Worm (Caenorhabditis elegans): ENCODE measurements around the gene ceh-39.

ceh-39 gene

DNA sequence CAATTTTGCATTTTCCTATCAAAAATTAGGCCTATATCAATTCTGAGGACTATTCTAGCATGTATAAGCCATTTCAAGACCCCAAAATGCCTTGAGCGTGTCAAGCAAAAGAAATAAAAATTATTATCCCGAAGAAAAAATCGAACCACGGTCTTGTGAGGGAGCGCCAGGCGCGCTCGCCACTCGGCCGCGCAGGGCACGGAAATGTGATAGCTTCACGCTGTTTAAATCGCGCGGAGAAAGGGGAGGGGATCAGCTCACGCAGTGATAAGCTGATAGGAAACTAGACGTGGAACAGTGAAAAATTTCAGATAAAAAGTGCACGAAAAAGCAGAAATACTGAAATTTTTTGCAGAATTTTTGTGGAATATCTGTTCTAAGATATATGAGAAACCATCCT lies 18.3 kb downstream of the ceh-39 start (continued):
- peak; percentile 24 for TF ChIP-seq tbx-2 (tag; optimal IDR thresholded peaks at IDR 0.05)
- peak; percentile 58 for TF ChIP-seq nhr-232 (tag; optimal IDR thresholded peaks at IDR 0.05)
- TF ChIP-seq unc-3 (GFP tag; conservative IDR thresholded peaks at IDR 0.05): 0 out of 2 replicates have a peak, but pooled peaks have one; percentile 5
- TF ChIP-seq unc-3 (tag; optimal IDR thresholded peaks at IDR 0.05): peak; percentile 29
- TF ChIP-seq ceh-22 (tag; optimal IDR thresholded peaks at IDR 0.05): no peak
- peak; percentile 35 for TF ChIP-seq ceh-31 (tag; optimal IDR thresholded peaks at IDR 0.05)
- no peak for TF ChIP-seq ama-1 (optimal IDR thresholded peaks at IDR 0.05)
- no peak for TF ChIP-seq nhr-11 (tag; optimal IDR thresholded peaks at IDR 0.05)
- TF ChIP-seq syd-9 (tag; optimal IDR thresholded peaks at IDR 0.05): peak; percentile 54
- TF ChIP-seq ceh-24 (tag; optimal IDR thresholded peaks at IDR 0.05): peak; percentile 25
- TF ChIP-seq elt-2 (tag; optimal IDR thresholded peaks at IDR 0.05): peak; percentile 67
- TF ChIP-seq pax-1 (tag; optimal IDR thresholded peaks at IDR 0.05): no peak
- TF ChIP-seq odd-2 (tag; optimal IDR thresholded peaks at IDR 0.05): no peak
- TF ChIP-seq hlh-30 (tag; optimal IDR thresholded peaks at IDR 0.05; ENCODE audit: insufficient read depth): no peak
- TF ChIP-seq mec-3 (tag; optimal IDR thresholded peaks at IDR 0.05; ENCODE audit: borderline replicate concordance): peak; percentile 62
- no peak for TF ChIP-seq hlh-8 (tag; optimal IDR thresholded peaks at IDR 0.05)
- peak; percentile 72 for TF ChIP-seq ceh-6 (GFP tag; optimal IDR thresholded peaks at IDR 0.05)

DNA sequence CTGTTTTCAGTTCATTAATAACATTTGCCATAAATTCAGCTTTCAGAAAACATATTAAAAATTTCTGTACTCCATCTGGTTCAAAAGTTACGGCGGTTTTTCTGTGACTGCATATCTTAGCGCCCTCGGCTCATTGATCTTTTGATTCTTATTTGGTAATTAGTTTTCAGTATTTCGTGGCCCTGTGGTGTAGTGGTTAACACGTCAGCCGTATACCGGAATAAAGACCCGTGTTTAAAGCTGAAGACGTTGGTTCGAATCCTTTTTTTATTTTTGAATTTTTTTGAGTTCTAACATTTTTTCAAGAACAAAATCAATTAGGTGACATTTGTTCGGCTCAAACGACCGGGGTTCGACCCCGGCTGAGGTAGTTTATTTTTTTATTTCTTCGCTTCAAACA lies 25.5 kb downstream of the ceh-39 start:
- TF ChIP-seq ceh-2 (tag; optimal IDR thresholded peaks at IDR 0.05) (no peak), ceh-19 (GFP tag; optimal IDR thresholded peaks at IDR 0.05) (no peak), unc-55 (GFP tag; optimal IDR thresholded peaks at IDR 0.05) (no peak), ceh-9 (tag; optimal IDR thresholded peaks at IDR 0.05) (no peak), npax-4 (tag; optimal IDR thresholded peaks at IDR 0.05) (no peak), pag-3 (tag; optimal IDR thresholded peaks at IDR 0.05; ENCODE audit: borderline replicate concordance) (no peak), T23F11.4 (GFP tag; optimal IDR thresholded peaks at IDR 0.05) (no peak), syd-9 (tag; optimal IDR thresholded peaks at IDR 0.05) (no peak), hlh-13 (GFP tag; optimal IDR thresholded peaks at IDR 0.05) (no peak), unc-86 (tag; optimal IDR thresholded peaks at IDR 0.05) (no peak), pat-9 (tag; optimal IDR thresholded peaks at IDR 0.05) (no peak), elt-2 (tag; optimal IDR thresholded peaks at IDR 0.05) (no peak), ahr-1 (tag; optimal IDR thresholded peaks at IDR 0.05) (no peak), sox-4 (tag; optimal IDR thresholded peaks at IDR 0.05) (no peak), zip-5 (tag; optimal IDR thresholded peaks at IDR 0.05) (no peak), ama-1 (optimal IDR thresholded peaks at IDR 0.05) (no peak), ceh-48 (tag; optimal IDR thresholded peaks at IDR 0.05) (no peak)

DNA sequence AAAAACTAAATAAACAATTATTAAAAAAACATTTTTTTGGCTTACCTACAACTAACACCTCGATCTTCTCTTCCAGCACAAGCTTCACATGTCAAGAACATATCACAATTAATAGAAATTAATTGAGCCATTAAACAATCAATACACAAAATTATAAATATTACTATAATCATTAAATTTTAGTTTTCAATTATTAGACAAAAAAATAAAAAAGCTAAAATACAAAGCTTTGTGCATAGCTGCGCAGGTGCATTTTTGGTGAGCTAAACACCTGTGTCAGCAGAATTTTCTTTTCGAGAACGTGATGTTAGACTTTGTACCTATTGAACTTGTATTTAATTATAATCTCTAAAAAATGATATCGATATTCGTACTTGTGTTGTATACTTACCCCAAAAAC lies 26.0 kb downstream of the ceh-39 start, which contains the start of gene C14E2.6:
C14E2.6 (minus strand) TSS at position 101 of the 400 bp plus-strand sequence.
- TF ChIP-seq fax-1 (tag; optimal IDR thresholded peaks at IDR 0.05) (no peak), hlh-30 (tag; optimal IDR thresholded peaks at IDR 0.05; ENCODE audit: insufficient read depth) (no peak), T23F11.4 (GFP tag; optimal IDR thresholded peaks at IDR 0.05) (no peak), syd-9 (tag; optimal IDR thresholded peaks at IDR 0.05) (no peak), hlh-13 (GFP tag; optimal IDR thresholded peaks at IDR 0.05) (no peak), odd-2 (tag; optimal IDR thresholded peaks at IDR 0.05) (no peak), ceh-24 (tag; optimal IDR thresholded peaks at IDR 0.05) (no peak), sox-4 (tag; optimal IDR thresholded peaks at IDR 0.05) (no peak), pax-1 (tag; optimal IDR thresholded peaks at IDR 0.05) (no peak), ceh-19 (GFP tag; optimal IDR thresholded peaks at IDR 0.05) (no peak), pros-1 (tag; optimal IDR thresholded peaks at IDR 0.05) (no peak), ceh-31 (tag; optimal IDR thresholded peaks at IDR 0.05) (no peak), ceh-6 (GFP tag; optimal IDR thresholded peaks at IDR 0.05) (no peak), K02D7.2 (tag; optimal IDR thresholded peaks at IDR 0.05) (no peak), K09A11.1 (tag; optimal IDR thresholded peaks at IDR 0.05; ENCODE audit: insufficient read depth) (no peak), ets-4 (tag; optimal IDR thresholded peaks at IDR 0.05) (no peak), nhr-11 (tag; optimal IDR thresholded peaks at IDR 0.05) (no peak)

DNA sequence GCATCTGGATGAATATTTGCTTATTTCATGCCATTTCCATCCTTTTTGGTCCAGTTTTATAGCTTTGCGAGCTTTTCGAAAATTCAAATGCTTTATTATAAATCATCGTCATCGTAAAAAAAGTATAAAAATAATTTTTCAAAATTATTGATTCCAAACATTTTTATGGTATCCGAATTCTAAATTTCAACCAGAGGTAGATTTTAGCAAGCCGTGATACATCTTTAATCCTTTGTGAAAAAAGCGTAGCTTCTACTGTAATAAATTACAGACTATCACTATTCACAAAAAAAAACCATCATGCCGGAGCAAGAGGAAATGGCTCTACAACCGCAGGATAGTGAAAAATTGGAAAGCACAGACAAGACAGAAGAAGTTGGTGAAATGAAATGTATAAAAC lies 29.8 kb downstream of the ceh-39 start, which contains the start of gene C14E2.1:
C14E2.1 (plus strand) TSS at position 301 of the 400 bp plus-strand sequence.
- no peak for TF ChIP-seq zip-5 (tag; optimal IDR thresholded peaks at IDR 0.05)
- no peak for TF ChIP-seq sox-4 (tag; optimal IDR thresholded peaks at IDR 0.05)
- TF ChIP-seq ceh-2 (tag; optimal IDR thresholded peaks at IDR 0.05): no peak
- TF ChIP-seq gmeb-2 (tag; optimal IDR thresholded peaks at IDR 0.05): no peak
- TF ChIP-seq F13H6.1 (tag; optimal IDR thresholded peaks at IDR 0.05): no peak
- TF ChIP-seq ref-2 (tag; optimal IDR thresholded peaks at IDR 0.05): no peak
- no peak for TF ChIP-seq Y22D7AL.16 (tag; optimal IDR thresholded peaks at IDR 0.05)
- no peak for TF ChIP-seq dmd-4 (tag; optimal IDR thresholded peaks at IDR 0.05; ENCODE audit: borderline replicate concordance)
- no peak for TF ChIP-seq sdc-2 (tag; optimal IDR thresholded peaks at IDR 0.05)
- no peak for TF ChIP-seq ets-4 (tag; optimal IDR thresholded peaks at IDR 0.05)
- TF ChIP-seq ttx-3 (tag; optimal IDR thresholded peaks at IDR 0.05): no peak
- TF ChIP-seq pros-1 (tag; optimal IDR thresholded peaks at IDR 0.05): no peak
- no peak for TF ChIP-seq K09A11.1 (tag; optimal IDR thresholded peaks at IDR 0.05; ENCODE audit: insufficient read depth)
- TF ChIP-seq dve-1 (tag; optimal IDR thresholded peaks at IDR 0.05): no peak
- no peak for TF ChIP-seq T23F11.4 (GFP tag; optimal IDR thresholded peaks at IDR 0.05)
- no peak for TF ChIP-seq sox-2 (GFP tag; IDR thresholded peaks at IDR 0.05)
- TF ChIP-seq ceh-48 (tag; optimal IDR thresholded peaks at IDR 0.05): no peak
- no peak for TF ChIP-seq unc-55 (GFP tag; optimal IDR thresholded peaks at IDR 0.05)
